Worm (Caenorhabditis elegans) whole organism, late embryonic: ENCODE measurements around the gene cacn-1.

Experiments
- C08G9.2 ChIP-seq: sonication (generic microtip); optimal IDR thresholded peaks from 2 replicates; lab custom pipeline; 2016; ENCODE audit warnings: mild to moderate bottlenecking, missing genetic modification characterization, moderate library complexity, missing compliant biosample characterization
- C38D4.7 ChIP-seq: fragments of 200-800 bp; sonication (Bioruptor generic); optimal IDR thresholded peaks from 2 replicates; lab custom pipeline; 2018; ENCODE audit warnings: mild to moderate bottlenecking, missing genetic modification characterization, moderate library complexity, missing compliant biosample characterization
- F13H6.1 ChIP-seq: sonication (generic microtip); optimal IDR thresholded peaks from 2 replicates; lab custom pipeline; 2016; ENCODE audit warnings: missing genetic modification characterization, missing compliant biosample characterization
- K02D7.2 ChIP-seq: sonication (generic microtip); optimal IDR thresholded peaks from 2 replicates; lab custom pipeline; 2017; ENCODE audit warnings: mild to moderate bottlenecking, missing genetic modification characterization, missing compliant biosample characterization
- K09A11.1 ChIP-seq: sonication (generic microtip); optimal IDR thresholded peaks from 2 replicates; lab custom pipeline; 2017; ENCODE audit warnings: antibody characterized with exemption, mild to moderate bottlenecking, missing genetic modification characterization, missing compliant biosample characterization; ENCODE audit not compliant: insufficient read depth
- Y22D7AL.16 ChIP-seq: sonication (generic microtip); optimal IDR thresholded peaks from 2 replicates; lab custom pipeline; 2016; ENCODE audit warnings: missing genetic modification characterization, missing compliant biosample characterization
- ceh-19 ChIP-seq: fragments of 200-800 bp; sonication (Bioruptor generic); optimal IDR thresholded peaks from 2 replicates; lab custom pipeline; 2018; ENCODE audit warnings: mild to moderate bottlenecking, missing genetic modification characterization, missing compliant biosample characterization
- ceh-2 ChIP-seq: sonication (generic microtip); optimal IDR thresholded peaks from 2 replicates; lab custom pipeline; 2016; ENCODE audit warnings: missing genotype, missing genetic modification characterization, missing compliant biosample characterization
- ceh-22 ChIP-seq: sonication (generic microtip); optimal IDR thresholded peaks from 2 replicates; lab custom pipeline; 2017; ENCODE audit warnings: missing biosample characterization, missing genetic modification characterization
- ceh-24 ChIP-seq: sonication (generic microtip); optimal IDR thresholded peaks from 2 replicates; lab custom pipeline; 2016; ENCODE audit warnings: mild to moderate bottlenecking, missing genetic modification characterization, missing compliant biosample characterization
- ceh-30 ChIP-seq: fragments of 150-350 bp; optimal IDR thresholded peaks from 2 replicates; lab custom pipeline; 2014; ENCODE audit warnings: missing biosample characterization, missing genetic modification characterization
- ceh-31 ChIP-seq: sonication (generic microtip); optimal IDR thresholded peaks from 2 replicates; lab custom pipeline; 2016; ENCODE audit warnings: missing genetic modification characterization, missing compliant biosample characterization
- ceh-34 ChIP-seq: sonication (generic microtip); optimal IDR thresholded peaks from 2 replicates; lab custom pipeline; 2016; ENCODE audit warnings: mild to moderate bottlenecking, missing genetic modification characterization, missing compliant biosample characterization
- ceh-45 ChIP-seq: fragments of 200-800 bp; sonication (Bioruptor generic); IDR thresholded peaks from 2 replicates; pipeline ENCODE4 v1.3.6; 2022; ENCODE audit warnings: missing genetic modification reagents, missing genetic modification characterization, missing compliant biosample characterization
- ceh-6 ChIP-seq: fragments of 200-800 bp; sonication (Bioruptor generic); optimal IDR thresholded peaks from 2 replicates; lab custom pipeline; 2018; ENCODE audit warnings: mild to moderate bottlenecking, missing genetic modification characterization, missing compliant biosample characterization
- ceh-9 ChIP-seq: sonication (generic microtip); optimal IDR thresholded peaks from 2 replicates; lab custom pipeline; 2016; ENCODE audit warnings: mild to moderate bottlenecking, missing genetic modification characterization, inconsistent platforms, missing compliant biosample characterization
- che-1 ChIP-seq: sonication (generic microtip); optimal IDR thresholded peaks from 2 replicates; lab custom pipeline; 2016; ENCODE audit warnings: mild to moderate bottlenecking, missing genetic modification characterization, missing compliant biosample characterization
- dmd-4 ChIP-seq: sonication (generic microtip); optimal IDR thresholded peaks from 2 replicates; lab custom pipeline; 2016; ENCODE audit warnings: borderline replicate concordance, missing genetic modification characterization, missing compliant biosample characterization
- elt-2 ChIP-seq: sonication (generic microtip); optimal IDR thresholded peaks from 2 replicates; lab custom pipeline; 2016; ENCODE audit warnings: missing genetic modification reagents, missing genetic modification characterization, missing compliant biosample characterization
- elt-4 ChIP-seq: sonication (generic microtip); optimal IDR thresholded peaks from 2 replicates; lab custom pipeline; 2016; ENCODE audit warnings: missing genetic modification characterization, missing compliant biosample characterization
- ets-4 ChIP-seq: sonication (generic microtip); optimal IDR thresholded peaks from 2 replicates; lab custom pipeline; 2016; ENCODE audit warnings: missing genetic modification characterization, missing compliant biosample characterization
- eyg-1 ChIP-seq: sonication (generic microtip); optimal IDR thresholded peaks from 2 replicates; lab custom pipeline; 2016; ENCODE audit warnings: missing genotype, missing genetic modification characterization, missing compliant biosample characterization
- gmeb-2 ChIP-seq: sonication (generic microtip); optimal IDR thresholded peaks from 2 replicates; lab custom pipeline; 2016; ENCODE audit warnings: missing genetic modification characterization, inconsistent platforms, missing compliant biosample characterization
- hlh-6 ChIP-seq: sonication (generic microtip); optimal IDR thresholded peaks from 2 replicates; lab custom pipeline; 2016; ENCODE audit warnings: missing genotype, missing genetic modification characterization, missing compliant biosample characterization
- hlh-8 ChIP-seq: sonication (generic microtip); optimal IDR thresholded peaks from 2 replicates; lab custom pipeline; 2016; ENCODE audit warnings: missing genotype, missing genetic modification characterization, missing compliant biosample characterization
- lim-6 ChIP-seq: sonication (generic microtip); optimal IDR thresholded peaks from 2 replicates; lab custom pipeline; 2016; ENCODE audit warnings: missing genetic modification characterization, missing compliant biosample characterization
- lin-11 ChIP-seq: fragments of 200-800 bp; sonication (Bioruptor generic); optimal IDR thresholded peaks from 2 replicates; lab custom pipeline; 2018; ENCODE audit warnings: mild to moderate bottlenecking, missing genetic modification characterization, missing compliant biosample characterization
- nhr-11 ChIP-seq: fragments of 150-350 bp; optimal IDR thresholded peaks from 2 replicates; lab custom pipeline; 2014; ENCODE audit warnings: missing biosample characterization, missing genetic modification characterization
- nhr-232 ChIP-seq: sonication (generic microtip); optimal IDR thresholded peaks from 2 replicates; lab custom pipeline; 2016; ENCODE audit warnings: missing genetic modification characterization, missing compliant biosample characterization
- npax-4 ChIP-seq: sonication (generic microtip); optimal IDR thresholded peaks from 2 replicates; lab custom pipeline; 2016; ENCODE audit warnings: missing genetic modification characterization, missing compliant biosample characterization
- odd-2 ChIP-seq: sonication (generic microtip); optimal IDR thresholded peaks from 2 replicates; lab custom pipeline; 2017; ENCODE audit warnings: antibody characterized with exemption, mild to moderate bottlenecking, missing genetic modification characterization, missing compliant biosample characterization
- pag-3 ChIP-seq: sonication (generic microtip); optimal IDR thresholded peaks from 2 replicates; lab custom pipeline; 2016; ENCODE audit warnings: missing compliant biosample characterization, missing genetic modification characterization, borderline replicate concordance
- pat-9 ChIP-seq: fragments of 200-800 bp; sonication (Bioruptor generic); optimal IDR thresholded peaks from 2 replicates; lab custom pipeline; 2018; ENCODE audit warnings: mild to moderate bottlenecking, missing genetic modification characterization, moderate library complexity, missing compliant biosample characterization
- pha-2 ChIP-seq: sonication (generic microtip); optimal IDR thresholded peaks from 2 replicates; lab custom pipeline; 2017; ENCODE audit warnings: mild to moderate bottlenecking, missing genetic modification characterization, missing compliant biosample characterization
- pqm-1 ChIP-seq: sonication (generic microtip); optimal IDR thresholded peaks from 2 replicates; lab custom pipeline; 2016; ENCODE audit warnings: missing genetic modification characterization, missing compliant biosample characterization
- pros-1 ChIP-seq: fragments of 150-350 bp; optimal IDR thresholded peaks from 2 replicates; lab custom pipeline; 2014; ENCODE audit warnings: missing biosample characterization, missing genetic modification reagents, missing genetic modification characterization
- ref-2 ChIP-seq: sonication (generic microtip); optimal IDR thresholded peaks from 2 replicates; lab custom pipeline; 2016; ENCODE audit warnings: missing genetic modification characterization, missing compliant biosample characterization
- sox-2 ChIP-seq: fragments of 200-800 bp; sonication (Bioruptor generic); IDR thresholded peaks from 2 replicates; pipeline ENCODE4 v1.3.6; 2022; ENCODE audit warnings: missing genetic modification reagents, missing genetic modification characterization, missing compliant biosample characterization
- sox-4 ChIP-seq: sonication (generic microtip); optimal IDR thresholded peaks from 2 replicates; lab custom pipeline; 2017; ENCODE audit warnings: mild to moderate bottlenecking, missing genetic modification characterization, inconsistent platforms, missing compliant biosample characterization
- tbx-7 ChIP-seq: sonication (generic microtip); optimal IDR thresholded peaks from 2 replicates; lab custom pipeline; 2016; ENCODE audit warnings: missing genotype, missing genetic modification characterization, missing compliant biosample characterization
- ttx-3 ChIP-seq: sonication (generic microtip); optimal IDR thresholded peaks from 2 replicates; lab custom pipeline; 2016; ENCODE audit warnings: missing genetic modification reagents, missing genetic modification characterization, missing compliant biosample characterization
- unc-55 ChIP-seq: sonication (generic microtip); optimal IDR thresholded peaks from 2 replicates; lab custom pipeline; 2017; ENCODE audit warnings: missing biosample characterization, missing genetic modification reagents, missing genetic modification characterization
- unc-86 ChIP-seq: sonication (generic microtip); optimal IDR thresholded peaks from 2 replicates; lab custom pipeline; 2016; ENCODE audit warnings: missing genetic modification characterization, missing compliant biosample characterization
- zip-5 ChIP-seq: sonication (generic microtip); optimal IDR thresholded peaks from 2 replicates; lab custom pipeline; 2016; ENCODE audit warnings: missing genetic modification characterization, missing compliant biosample characterization
- ztf-16 ChIP-seq: sonication (generic microtip); optimal IDR thresholded peaks from 2 replicates; lab custom pipeline; 2017; ENCODE audit warnings: missing genetic modification characterization, missing compliant biosample characterization

Gene cacn-1

DNA sequence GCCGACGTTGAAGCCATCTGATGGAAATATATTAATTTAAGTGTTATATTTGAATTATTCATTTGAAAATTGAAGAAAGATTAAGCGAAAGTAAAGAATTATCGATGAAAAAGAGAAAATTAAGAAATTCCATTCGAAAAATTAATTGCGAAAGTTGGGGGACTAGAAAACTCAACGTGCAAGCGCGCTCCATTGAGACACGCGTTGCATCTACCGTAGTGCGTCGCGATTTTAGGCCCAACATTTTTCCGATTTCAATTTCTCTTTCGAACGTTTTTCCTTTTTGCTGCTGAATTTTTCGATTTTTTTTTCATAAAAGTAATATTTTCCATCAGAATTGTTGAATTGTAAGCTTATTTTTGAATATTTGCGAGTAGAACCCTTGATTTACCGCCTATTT is 12.4 kb upstream of the cacn-1 start, which contains the start of gene Y48B6A.1 (continued):
- TF ChIP-seq C38D4.7 (GFP tag; lab: Kevin White, UChicago) (no peak), hlh-8 (peak; percentile 72), ztf-16 (tag; lab: Kevin White, UChicago) (peak; percentile 74), sox-2 (0 out of 2 replicates have a peak, but pooled peaks have one; percentile 18), ceh-9 (tag; lab: Kevin White, UChicago) (no peak), elt-4 (tag; lab: Kevin White, UChicago) (no peak), ceh-6 (GFP tag; lab: Kevin White, UChicago) (no peak), pag-3 (tag; lab: Kevin White, UChicago) (peak; percentile 74), odd-2 (tag; lab: Kevin White, UChicago) (no peak), unc-55 (GFP tag; lab: Kevin White, UChicago) (peak; percentile 70), pat-9 (tag; lab: Kevin White, UChicago) (no peak), ceh-22 (tag; lab: Kevin White, UChicago) (no peak), dmd-4 (no peak), eyg-1 (peak; percentile 31), npax-4 (tag; lab: Kevin White, UChicago) (no peak), pqm-1 (tag; lab: Kevin White, UChicago) (peak; percentile 46)

DNA sequence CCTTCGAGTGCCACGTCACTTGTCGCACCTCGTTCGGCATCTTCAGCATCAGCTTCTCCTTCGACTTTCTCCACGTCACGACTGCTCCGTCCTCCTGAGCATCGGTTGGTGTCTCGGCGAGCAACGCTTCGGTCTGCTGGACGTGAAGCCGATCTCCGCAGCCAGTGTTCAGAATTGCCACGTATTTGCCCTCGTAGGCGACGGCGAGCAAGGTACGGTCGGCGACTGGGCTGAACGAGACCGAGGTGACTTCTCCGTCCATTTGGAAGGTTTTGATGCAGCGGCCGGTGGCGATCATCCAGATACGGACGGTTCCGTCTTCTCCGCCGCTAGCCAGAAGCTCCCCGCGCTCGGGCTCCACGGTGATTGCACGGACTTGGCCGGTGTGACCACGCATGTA is 10.3 kb upstream of the cacn-1 start:
- TF ChIP-seq pag-3 (tag; lab: Kevin White, UChicago) (no peak), nhr-232 (no peak), elt-2 (tag; lab: Kevin White, UChicago) (no peak), sox-4 (tag; lab: Kevin White, UChicago) (no peak), K02D7.2 (tag; lab: Kevin White, UChicago) (no peak), K09A11.1 (no peak), ref-2 (tag; lab: Kevin White, UChicago) (no peak), ceh-24 (tag; lab: Kevin White, UChicago) (no peak), pqm-1 (tag; lab: Kevin White, UChicago) (no peak), ceh-34 (tag; lab: Kevin White, UChicago) (no peak), dmd-4 (no peak), ztf-16 (tag; lab: Kevin White, UChicago) (no peak), ceh-19 (GFP tag; lab: Kevin White, UChicago) (no peak), ceh-9 (tag; lab: Kevin White, UChicago) (no peak), ceh-30 (tag; lab: Kevin White, UChicago) (no peak), che-1 (no peak), ets-4 (no peak), unc-55 (GFP tag; lab: Kevin White, UChicago) (no peak), pros-1 (tag; lab: Kevin White, UChicago) (no peak)

DNA sequence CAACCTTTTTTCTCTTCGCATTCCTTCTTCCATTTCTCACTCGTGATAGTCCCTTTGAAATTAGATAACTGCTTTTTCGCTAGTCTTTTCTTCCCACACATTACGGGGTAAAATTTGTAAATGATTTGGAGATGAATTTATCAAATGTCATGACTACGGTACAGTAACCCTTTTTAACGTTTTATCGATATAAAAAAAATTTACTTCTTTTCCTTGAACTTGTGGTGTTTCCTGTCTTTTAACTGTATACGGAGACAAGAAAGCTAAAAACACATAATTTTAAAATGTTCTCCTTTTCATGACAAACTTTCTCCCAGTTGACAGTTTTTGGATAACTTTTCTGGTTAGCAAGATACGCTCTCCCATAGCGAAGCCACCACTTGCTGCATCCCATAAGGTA is 8.1 kb upstream of the cacn-1 start, which contains the start of gene W03H9.1:
TSS of gene W03H9.1 (minus strand) at position 101 of the 400 bp plus-strand sequence.
- TF ChIP-seq ceh-45 (GFP tag; lab: Robert Waterston, UW) (no peak), gmeb-2 (no peak), ceh-2 (no peak), pat-9 (tag; lab: Kevin White, UChicago) (no peak), unc-86 (tag; lab: Kevin White, UChicago) (no peak), hlh-6 (tag; lab: Kevin White, UChicago) (no peak)
- TF ChIP-seq, all 69 proteins: peak for 0

DNA sequence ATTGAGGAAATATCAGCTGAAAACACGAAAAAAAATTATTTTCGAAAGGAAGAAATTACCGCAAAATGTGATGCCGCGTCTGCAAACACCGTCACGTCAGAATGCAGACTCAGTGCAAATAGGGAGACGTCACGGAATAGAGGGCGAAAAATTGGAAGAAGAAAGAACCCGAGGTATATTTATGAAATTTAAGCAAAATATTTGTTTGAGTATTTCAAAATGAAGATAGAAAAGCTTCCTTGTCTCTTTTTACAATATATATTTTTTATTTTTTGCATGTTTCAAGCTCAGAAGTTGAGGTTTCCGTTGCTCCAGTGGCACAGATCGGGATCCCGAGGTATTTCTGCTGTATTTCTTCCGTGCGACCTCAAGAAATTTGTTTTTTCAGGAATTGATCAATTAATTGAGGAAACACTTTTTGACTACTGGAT is 1.9 kb upstream of the cacn-1 start, which contains the start of gene W03H9.2:
TSS of gene W03H9.2 (minus strand) at position 32 of the 431 bp plus-strand sequence.
- TF ChIP-seq pat-9 (tag; lab: Kevin White, UChicago) (no peak), K09A11.1 (no peak), ceh-31 (tag; lab: Kevin White, UChicago) (peak; percentile 98), pha-2 (tag; lab: Kevin White, UChicago) (peak; percentile 80), unc-55 (GFP tag; lab: Kevin White, UChicago) (no peak), F13H6.1 (peak; percentile 82), nhr-11 (tag; lab: Kevin White, UChicago) (no peak), lim-6 (tag; lab: Kevin White, UChicago) (peak; percentile 93), ttx-3 (peak; percentile 83), tbx-7 (peak; percentile 96), hlh-6 (tag; lab: Kevin White, UChicago) (peak; percentile 38), unc-86 (tag; lab: Kevin White, UChicago) (peak; percentile 76), C08G9.2 (peak; percentile 94), gmeb-2 (no peak), ceh-22 (tag; lab: Kevin White, UChicago) (no peak), dmd-4 (peak; percentile 62), ets-4 (peak; percentile 91), nhr-232 (peak; percentile 13), zip-5 (tag; lab: Kevin White, UChicago) (peak; percentile 98), lin-11 (tag; lab: Kevin White, UChicago) (peak; percentile 46), pros-1 (tag; lab: Kevin White, UChicago) (no peak), pag-3 (tag; lab: Kevin White, UChicago) (peak; percentile 29), Y22D7AL.16 (tag; lab: Kevin White, UChicago) (no peak), ceh-30 (tag; lab: Kevin White, UChicago) (no peak)
